Worm (Caenorhabditis elegans): ENCODE data around the gene pigw-1.

- no peak for TF ChIP-seq aptf-3 (GFP tag; IDR thresholded peaks at IDR 0.05)
- no peak for TF ChIP-seq ama-1 (optimal IDR thresholded peaks at IDR 0.05)
- no peak for TF ChIP-seq ama-1 (GFP tag; optimal IDR thresholded peaks at IDR 0.05)
- no peak for TF ChIP-seq lin-54 (GFP tag; optimal IDR thresholded peaks at IDR 0.05)
- no peak for TF ChIP-seq ztf-18 (tag; optimal IDR thresholded peaks at IDR 0.05)
- no peak for TF ChIP-seq attf-3 (GFP tag; conservative IDR thresholded peaks at IDR 0.05)
- no peak for TF ChIP-seq egl-44 (GFP tag; IDR thresholded peaks at IDR 0.05)
- TF ChIP-seq lin-35 (GFP tag; optimal IDR thresholded peaks at IDR 0.05), result no peak
- no peak for TF ChIP-seq lag-1 (GFP tag; IDR thresholded peaks at IDR 0.05)
- no peak for TF ChIP-seq Y79H2A.3 (GFP tag; conservative IDR thresholded peaks at IDR 0.05)
- no peak for TF ChIP-seq snpc-4 (GFP tag; optimal IDR thresholded peaks at IDR 0.05)
- TF ChIP-seq snpc-4 (tag; optimal IDR thresholded peaks at IDR 0.05), result no peak
- no peak for TF ChIP-seq hsf-1 (GFP tag; IDR thresholded peaks at IDR 0.05)
- no peak for TF ChIP-seq Y53F4B.3 (GFP tag; IDR thresholded peaks at IDR 0.05)
Measured at ce11 chrII:2884810-2885209, at the start of gene pigw-1.
